Fruit fly (Drosophila melanogaster) whole organism, embryonic: ENCODE data around the gene janB.

ENCODE experiments used
- Awh ChIP-seq: fragments of 200-800 bp; sonication (Bioruptor generic); IDR thresholded peaks from 2 replicates; pipeline ENCODE4, ENCODE4 v1.3.6; 2022; ENCODE audit warnings: missing biosample characterization, missing genetic modification characterization
- B-H2 ChIP-seq: fragments of 200-800 bp; sonication (Bioruptor generic); optimal IDR thresholded peaks from 2 replicates; lab custom pipeline; 2018; ENCODE audit warnings: missing biosample characterization, mild to moderate bottlenecking, missing genetic modification characterization
- CG10462 ChIP-seq: fragments of 200-800 bp; sonication (Bioruptor generic); optimal IDR thresholded peaks from 2 replicates; lab custom pipeline; 2016; ENCODE audit warnings: missing biosample characterization, missing genetic modification characterization
- CG12299 ChIP-seq: fragments of 200-800 bp; sonication (Bioruptor generic); optimal IDR thresholded peaks from 2 replicates; lab custom pipeline; 2018; ENCODE audit warnings: missing biosample characterization, mild to moderate bottlenecking, missing genetic modification characterization
- CG1233 ChIP-seq: fragments of 200-800 bp; sonication (Bioruptor generic); optimal IDR thresholded peaks from 4 replicates; lab custom pipeline; 2018; ENCODE audit warnings: missing biosample characterization, mild to moderate bottlenecking, missing genetic modification characterization
- CG17359 ChIP-seq: fragments of 200-800 bp; sonication (Bioruptor generic); optimal IDR thresholded peaks from 3 replicates; lab custom pipeline; 2018; ENCODE audit warnings: missing biosample characterization, mild to moderate bottlenecking, missing genetic modification characterization, moderate library complexity
- CG17912 ChIP-seq: fragments of 200-800 bp; sonication (Bioruptor generic); optimal IDR thresholded peaks from 2 replicates; lab custom pipeline; 2018; ENCODE audit warnings: missing biosample characterization, mild to moderate bottlenecking, missing genetic modification characterization
- CG1792 ChIP-seq: fragments of 200-800 bp; sonication (Bioruptor generic); optimal IDR thresholded peaks from 2 replicates; lab custom pipeline; 2016; ENCODE audit warnings: missing biosample characterization, missing genetic modification characterization
- CG2129 ChIP-seq: fragments of 200-800 bp; sonication (Bioruptor generic); IDR thresholded peaks from 2 replicates; pipeline ENCODE4 v1.3.6; 2022; ENCODE audit warnings: missing biosample characterization, missing genetic modification characterization; ENCODE audit not compliant: partially characterized antibody
- CG30431 ChIP-seq: fragments of 200-800 bp; sonication (Bioruptor generic); optimal IDR thresholded peaks from 2 replicates; lab custom pipeline; 2017; ENCODE audit warnings: missing biosample characterization, missing genetic modification characterization
- CG3065 ChIP-seq: fragments of 200-800 bp; sonication (Bioruptor generic); optimal IDR thresholded peaks from 2 replicates; lab custom pipeline; 2016; ENCODE audit warnings: missing biosample characterization, missing genetic modification characterization
- CG31388 ChIP-seq: fragments of 200-800 bp; sonication (Bioruptor generic); optimal IDR thresholded peaks from 2 replicates; lab custom pipeline; 2016; ENCODE audit warnings: missing biosample characterization, missing genetic modification characterization
- CG3847 ChIP-seq: fragments of 200-800 bp; sonication (Bioruptor generic); IDR thresholded peaks from 2 replicates; pipeline ENCODE4 v1.3.6; 2022; ENCODE audit warnings: missing biosample characterization, missing genetic modification characterization
- CG5180 ChIP-seq: fragments of 200-800 bp; sonication (Bioruptor generic); optimal IDR thresholded peaks from 3 replicates; lab custom pipeline; 2017; ENCODE audit warnings: missing biosample characterization, missing genetic modification characterization, mild to moderate bottlenecking, moderate library complexity, missing genetic modification reagents
- CG8281 ChIP-seq: fragments of 200-800 bp; sonication (Bioruptor generic); optimal IDR thresholded peaks from 2 replicates; lab custom pipeline; 2018; ENCODE audit warnings: missing biosample characterization, mild to moderate bottlenecking, missing genetic modification characterization, moderate library complexity
- CG8290 ChIP-seq, 3 experiments: fragments of 200-800 bp; sonication (Bioruptor generic); optimal IDR thresholded peaks; 2 replicates each; lab custom pipeline; 2016 to 2019; ENCODE audit warnings: missing biosample characterization in 3 of 3, missing genetic modification characterization in 3 of 3, mild to moderate bottlenecking in 2 of 3, moderate library complexity in 1 of 3
- CHES-1-like ChIP-seq: fragments of 200-800 bp; sonication (Bioruptor generic); optimal IDR thresholded peaks from 2 replicates; lab custom pipeline; 2016; ENCODE audit warnings: missing biosample characterization, missing genetic modification characterization
- Chrac-16 ChIP-seq: fragments of 200-800 bp; sonication (Bioruptor generic); optimal IDR thresholded peaks from 3 replicates; lab custom pipeline; 2016; ENCODE audit warnings: missing biosample characterization, missing genetic modification characterization
- Dip2 ChIP-seq: fragments of 200-800 bp; sonication (Bioruptor generic); IDR thresholded peaks from 2 replicates; pipeline ENCODE4 v1.3.6; 2022; ENCODE audit warnings: missing biosample characterization, missing genetic modification characterization
- Dip3 ChIP-seq: fragments of 200-800 bp; sonication (Bioruptor generic); optimal IDR thresholded peaks from 3 replicates; lab custom pipeline; 2016; ENCODE audit warnings: missing biosample characterization, missing genetic modification characterization
- Drgx ChIP-seq: fragments of 200-800 bp; sonication (Bioruptor generic); IDR thresholded peaks from 2 replicates; pipeline ENCODE4 v1.3.6; 2022; ENCODE audit warnings: missing biosample characterization, missing genetic modification characterization
- Gug ChIP-seq: fragments of 200-800 bp; sonication (Bioruptor generic); IDR thresholded peaks from 4 replicates; pipeline ENCODE4 v1.3.6; 2022; ENCODE audit warnings: missing biosample characterization, missing genetic modification characterization
- HLH3B ChIP-seq: fragments of 200-800 bp; sonication (Bioruptor generic); IDR thresholded peaks from 2 replicates; pipeline ENCODE4 v1.3.6; 2022; ENCODE audit warnings: missing biosample characterization, missing genetic modification characterization
- Lim3 ChIP-seq: fragments of 200-800 bp; sonication (Bioruptor generic); IDR thresholded peaks from 2 replicates; pipeline ENCODE4 v1.3.6; 2022; ENCODE audit warnings: missing biosample characterization, missing genetic modification characterization
- NC2β ChIP-seq: fragments of 200-800 bp; sonication (Bioruptor generic); optimal IDR thresholded peaks from 2 replicates; lab custom pipeline; 2016; ENCODE audit warnings: missing biosample characterization, missing genetic modification characterization
- Neu2 ChIP-seq: fragments of 200-800 bp; sonication (Bioruptor generic); optimal IDR thresholded peaks from 3 replicates; lab custom pipeline; 2016; ENCODE audit warnings: missing biosample characterization, missing genetic modification characterization, borderline replicate concordance
- NfI ChIP-seq: fragments of 200-800 bp; sonication (Bioruptor generic); optimal IDR thresholded peaks from 3 replicates; lab custom pipeline; 2018; ENCODE audit warnings: missing biosample characterization, mild to moderate bottlenecking, missing genetic modification characterization, moderate library complexity
- Sin3A ChIP-seq: fragments of >200 bp; optimal IDR thresholded peaks from 2 replicates; lab custom pipeline; 2018
- TFAM ChIP-seq: fragments of 200-800 bp; sonication (Bioruptor generic); optimal IDR thresholded peaks from 2 replicates; lab custom pipeline; 2017; ENCODE audit warnings: missing biosample characterization, missing genetic modification characterization, inconsistent platforms
- YL-1 ChIP-seq: fragments of 200-800 bp; sonication (Bioruptor generic); optimal IDR thresholded peaks from 3 replicates; lab custom pipeline; 2017; ENCODE audit warnings: missing biosample characterization, mild to moderate bottlenecking, missing genetic modification characterization
- abd-A ChIP-seq: fragments of 200-800 bp; sonication (Bioruptor generic); optimal IDR thresholded peaks from 3 replicates; lab custom pipeline; 2019; ENCODE audit warnings: missing biosample characterization, mild to moderate bottlenecking, missing genetic modification characterization, moderate library complexity
- ara ChIP-seq: fragments of 200-800 bp; sonication (Bioruptor generic); IDR thresholded peaks from 2 replicates; pipeline ENCODE4 v1.3.6; 2022; ENCODE audit warnings: missing biosample characterization, missing genetic modification characterization
- ase ChIP-seq: fragments of 200-800 bp; sonication (Bioruptor generic); IDR thresholded peaks from 3 replicates; pipeline ENCODE4 v1.3.6; 2022; ENCODE audit warnings: missing biosample characterization, missing genetic modification characterization
- da ChIP-seq: fragments of 200-800 bp; sonication (Bioruptor generic); optimal IDR thresholded peaks from 2 replicates; lab custom pipeline; 2016; ENCODE audit warnings: missing biosample characterization, missing genetic modification characterization
- disco-r ChIP-seq: fragments of 200-800 bp; sonication (Bioruptor generic); optimal IDR thresholded peaks from 2 replicates; lab custom pipeline; 2016; ENCODE audit warnings: missing biosample characterization, missing genetic modification characterization
- dysf ChIP-seq: fragments of 200-800 bp; sonication (Bioruptor generic); IDR thresholded peaks from 3 replicates; pipeline ENCODE4 v1.3.6; 2022; ENCODE audit warnings: missing biosample characterization, missing genetic modification characterization
- emc ChIP-seq: fragments of 200-800 bp; sonication (Bioruptor generic); optimal IDR thresholded peaks from 2 replicates; lab custom pipeline; 2016; ENCODE audit warnings: missing biosample characterization, missing genetic modification characterization
- ind ChIP-seq: fragments of 200-800 bp; sonication (Bioruptor generic); optimal IDR thresholded peaks from 3 replicates; lab custom pipeline; 2016; ENCODE audit warnings: missing biosample characterization, missing genetic modification characterization
- kni ChIP-seq: fragments of 200-800 bp; sonication (Bioruptor generic); optimal IDR thresholded peaks from 3 replicates; lab custom pipeline; 2017; ENCODE audit warnings: mild to moderate bottlenecking, missing biosample characterization, missing genetic modification reagents, missing genetic modification characterization
- mld ChIP-seq: fragments of 200-800 bp; sonication (Bioruptor generic); IDR thresholded peaks from 3 replicates; pipeline ENCODE4 v1.3.6; 2022; ENCODE audit warnings: missing biosample characterization, missing genetic modification characterization; ENCODE audit not compliant: partially characterized antibody
- oc ChIP-seq: fragments of 200-800 bp; sonication (Bioruptor generic); optimal IDR thresholded peaks from 2 replicates; lab custom pipeline; 2018; ENCODE audit warnings: missing biosample characterization, mild to moderate bottlenecking, missing genetic modification characterization, moderate library complexity
- pan ChIP-seq, 4 experiments: fragments of >200 bp in 3 of 4; fragments of 200-800 bp in 1 of 4; sonication (Bioruptor generic) in 1 of 4; optimal IDR thresholded peaks in 3 of 4; IDR thresholded peaks in 1 of 4; 2 replicates each; pipeline versions ENCODE4 v1.3.6 to Lab custom; 2017 to 2022; ENCODE audit warnings: missing biosample characterization in 2 of 4, missing genetic modification characterization in 2 of 4, mixed read lengths in 1 of 4
- pho ChIP-seq: fragments of 200-800 bp; sonication (Bioruptor generic); optimal IDR thresholded peaks from 2 replicates; lab custom pipeline; 2016; ENCODE audit warnings: missing biosample characterization, missing genetic modification characterization
- pnt ChIP-seq: fragments of 200-800 bp; sonication (Bioruptor generic); optimal IDR thresholded peaks from 3 replicates; lab custom pipeline; 2016; ENCODE audit warnings: missing biosample characterization, missing genetic modification characterization
- sob ChIP-seq: fragments of 200-800 bp; sonication (Bioruptor generic); IDR thresholded peaks from 2 replicates; pipeline ENCODE4 v1.3.6; 2022; ENCODE audit warnings: missing biosample characterization, missing genetic modification characterization
- tin ChIP-seq: fragments of 200-800 bp; sonication (Bioruptor generic); optimal IDR thresholded peaks from 3 replicates; lab custom pipeline; 2016; ENCODE audit warnings: missing biosample characterization, missing genetic modification characterization
- toy ChIP-seq: fragments of 200-800 bp; sonication (Bioruptor generic); IDR thresholded peaks from 2 replicates; pipeline ENCODE4 v1.3.6; 2022; ENCODE audit warnings: missing biosample characterization, missing genetic modification characterization
- trem ChIP-seq: fragments of 200-800 bp; optimal IDR thresholded peaks from 3 replicates; lab custom pipeline; 2019; ENCODE audit warnings: missing biosample characterization, mild to moderate bottlenecking, missing genetic modification characterization, moderate library complexity
- trh ChIP-seq: fragments of 200-800 bp; sonication (Bioruptor generic); optimal IDR thresholded peaks from 2 replicates; lab custom pipeline; 2016; ENCODE audit warnings: missing biosample characterization, missing genetic modification characterization
- vfl ChIP-seq: fragments of 200-800 bp; sonication (Bioruptor generic); optimal IDR thresholded peaks from 2 replicates; lab custom pipeline; 2016; ENCODE audit warnings: missing biosample characterization, missing genetic modification characterization

Gene janB

dm6 chr3R:30022452-30023028 is 16.0 kb downstream of the janB start, which contains the start of the genes RpS28a and Axn (continued):
- TF ChIP-seq CG5180 (GFP tag; lab: Kevin White, UChicago), result peak; percentile 100
- TF ChIP-seq Neu2 (GFP tag; lab: Kevin White, UChicago), result no peak
- peak; percentile 18 for TF ChIP-seq pnt
- TF ChIP-seq NC2β (GFP tag; lab: Kevin White, UChicago), result no peak
- TF ChIP-seq B-H2 (GFP tag; lab: Kevin White, UChicago), result peak; percentile 49
- TF ChIP-seq TFAM (GFP tag; lab: Kevin White, UChicago), result no peak
- peak; percentile 99 for TF ChIP-seq trem (tag; lab: Kevin White, UChicago)
- TF ChIP-seq trh (GFP tag; lab: Kevin White, UChicago), result no peak
- TF ChIP-seq CG1792 (GFP tag; lab: Kevin White, UChicago), result no peak
- no peak for TF ChIP-seq ase (GFP tag; lab: Robert Waterston, UW)
- TF ChIP-seq HLH3B, result no peak
- no peak for TF ChIP-seq toy (GFP tag; lab: Robert Waterston, UW)
- TF ChIP-seq CG3065, result no peak
- TF ChIP-seq Lim3, result no peak
- TF ChIP-seq CG17359 (tag; lab: Kevin White, UChicago), result no peak
- peak; percentile 58 for TF ChIP-seq YL-1 (GFP tag; lab: Kevin White, UChicago)
- TF ChIP-seq CHES-1-like (GFP tag; lab: Kevin White, UChicago), result peak; percentile 49
- TF ChIP-seq abd-A (tag; lab: Kevin White, UChicago), result no peak
- TF ChIP-seq da (GFP tag; lab: Kevin White, UChicago), result no peak
- TF ChIP-seq Dip3 (GFP tag; lab: Kevin White, UChicago), result no peak
- no peak for TF ChIP-seq CG10462 (GFP tag; lab: Kevin White, UChicago)
- TF ChIP-seq CG2129 (GFP tag; lab: Robert Waterston, UW), result no peak; the same call in 1 of the 2 replicates
- TF ChIP-seq NfI (GFP tag; lab: Kevin White, UChicago), result no peak
- peak; percentile 18 for TF ChIP-seq CG8290 (GFP tag; optimal IDR thresholded peaks at IDR 0.05; lab: Kevin White, UChicago)
- TF ChIP-seq CG8290 (tag; optimal IDR thresholded peaks at IDR 0.05; lab: Kevin White, UChicago), result no peak
- TF ChIP-seq CG17912, result peak; percentile 32
- TF ChIP-seq CG1233, result no peak
- TF ChIP-seq Dip2 (GFP tag; lab: Robert Waterston, UW), result no peak
- TF ChIP-seq Sin3A, result peak; percentile 80
- no peak for TF ChIP-seq Drgx (GFP tag; lab: Robert Waterston, UW)
- no peak for TF ChIP-seq mld (GFP tag; lab: Robert Waterston, UW)
- TF ChIP-seq kni, result no peak
- no peak for TF ChIP-seq Awh (GFP tag; lab: Robert Waterston, UW)
- TF ChIP-seq CG31388 (GFP tag; lab: Kevin White, UChicago), result no peak
- peak; percentile 32 for TF ChIP-seq tin (GFP tag; lab: Kevin White, UChicago)
- TF ChIP-seq vfl (GFP tag; lab: Kevin White, UChicago), result no peak
- no peak for TF ChIP-seq disco-r (GFP tag; lab: Kevin White, UChicago)
- no peak for TF ChIP-seq CG8281 (tag; lab: Kevin White, UChicago)
- TF ChIP-seq oc (tag; lab: Kevin White, UChicago), result no peak
- TF ChIP-seq Gug (GFP tag; lab: Robert Waterston, UW), result no peak
- TF ChIP-seq ind, result no peak
- no peak for TF ChIP-seq ara
- TF ChIP-seq pho (GFP tag; lab: Kevin White, UChicago), result no peak
- no peak for TF ChIP-seq Chrac-16
- no peak for TF ChIP-seq pan (optimal IDR thresholded peaks at IDR 0.05; lab: Kevin White, UChicago)
- peak in 1 of 2 experiments; percentile 26 for TF ChIP-seq pan (GFP tag; optimal IDR thresholded peaks at IDR 0.05 in 1 of 2, IDR thresholded peaks at IDR 0.05 in 1 of 2)
- TF ChIP-seq CG3847, result peak; percentile 76
- peak; percentile 7 for TF ChIP-seq CG12299 (tag; lab: Kevin White, UChicago)
- TF ChIP-seq dysf (GFP tag; lab: Robert Waterston, UW), result peak; percentile 37; the same call in 1 of the 3 replicates
- no peak for TF ChIP-seq emc (GFP tag; lab: Kevin White, UChicago)
- no peak for TF ChIP-seq CG30431
- no peak; the same call in 1 of the 2 replicates for TF ChIP-seq sob
